Worm (Caenorhabditis elegans) whole organism, L1 larva: ENCODE measurements around the gene F47B10.3.
A peak's percentile ranks its signal among the peaks of the same experiment; 100 is the strongest.

Experiments
- C16A3.4 ChIP-seq: fragments of 150-350 bp; optimal IDR thresholded peaks from 2 replicates; lab custom pipeline; 2014; ENCODE audit warnings: missing biosample characterization, missing genetic modification characterization
- C34B4.2 ChIP-seq: sonication (generic microtip); optimal IDR thresholded peaks from 2 replicates; lab custom pipeline; 2017; ENCODE audit warnings: mild to moderate bottlenecking, missing genetic modification characterization, missing compliant biosample characterization
- Y116A8C.19 ChIP-seq: sonication (generic microtip); optimal IDR thresholded peaks from 2 replicates; lab custom pipeline; 2016; ENCODE audit warnings: missing compliant biosample characterization, missing genetic modification characterization, borderline replicate concordance
- aha-1 ChIP-seq: fragments of 150-350 bp; optimal IDR thresholded peaks from 2 replicates; lab custom pipeline; 2014; ENCODE audit warnings: missing biosample characterization, missing genetic modification characterization
- alr-1 ChIP-seq: fragments of 200-800 bp; sonication (Bioruptor generic); optimal IDR thresholded peaks from 2 replicates; lab custom pipeline; 2018; ENCODE audit warnings: borderline replicate concordance, mild to moderate bottlenecking, missing genetic modification characterization, missing compliant biosample characterization
- ama-1 ChIP-seq: fragments of 150-350 bp; optimal IDR thresholded peaks from 2 replicates; lab custom pipeline; 2014
- blmp-1 ChIP-seq: fragments of 150-350 bp; optimal IDR thresholded peaks from 2 replicates; lab custom pipeline; 2014; ENCODE audit warnings: missing biosample characterization, missing genetic modification characterization
- ceh-63 ChIP-seq: fragments of 200-800 bp; sonication (Bioruptor generic); optimal IDR thresholded peaks from 2 replicates; lab custom pipeline; 2018; ENCODE audit warnings: mild to moderate bottlenecking, missing genetic modification characterization, missing compliant biosample characterization
- ceh-8 ChIP-seq: fragments of 200-800 bp; sonication (Bioruptor generic); optimal IDR thresholded peaks from 2 replicates; lab custom pipeline; 2018; ENCODE audit warnings: mild to moderate bottlenecking, missing genetic modification characterization, moderate library complexity, missing compliant biosample characterization
- ceh-82 ChIP-seq, 3 experiments: fragments of 150-350 bp in 1 of 3; sonication (generic microtip) in 2 of 3; optimal IDR thresholded peaks; 2 replicates each; lab custom pipeline; 2014 to 2017; ENCODE audit warnings: missing biosample characterization in 3 of 3, missing genetic modification characterization in 3 of 3
- ceh-88 ChIP-seq: fragments of 200-800 bp; sonication (Bioruptor generic); IDR thresholded peaks from 2 replicates; pipeline ENCODE4 v1.3.6; 2022; ENCODE audit warnings: missing genetic modification characterization, missing compliant biosample characterization
- ceh-90 ChIP-seq: sonication (generic microtip); optimal IDR thresholded peaks from 2 replicates; lab custom pipeline; 2016; ENCODE audit warnings: missing genetic modification characterization, missing compliant biosample characterization
- dpl-1 ChIP-seq, 3 experiments: fragments of 150-350 bp in 2 of 3; sonication (generic microtip) in 1 of 3; optimal IDR thresholded peaks; 2 replicates each; lab custom pipeline; 2014 to 2017; ENCODE audit warnings: missing biosample characterization in 3 of 3, missing genetic modification characterization in 3 of 3, missing genetic modification reagents in 3 of 3
- dsc-1 ChIP-seq: sonication (generic microtip); optimal IDR thresholded peaks from 2 replicates; lab custom pipeline; 2016; ENCODE audit warnings: mild to moderate bottlenecking, missing genetic modification characterization, missing compliant biosample characterization
- elt-3 ChIP-seq, 6 experiments: fragments of 150-350 bp in 1 of 6; sonication (generic microtip); optimal IDR thresholded peaks; 2 replicates each; lab custom pipeline; 2017 to 2018; ENCODE audit warnings: missing biosample characterization in 6 of 6, missing genetic modification characterization in 6 of 6, inconsistent platforms in 1 of 6
- ets-5 ChIP-seq: fragments of 200-800 bp; sonication (Bioruptor generic); IDR thresholded peaks from 2 replicates; pipeline ENCODE4 v1.3.6; 2022; ENCODE audit warnings: missing genetic modification characterization, missing compliant biosample characterization
- fkh-10 ChIP-seq: sonication (generic microtip); optimal IDR thresholded peaks from 2 replicates; lab custom pipeline; 2017; ENCODE audit warnings: missing biosample characterization, missing genetic modification reagents, missing genetic modification characterization
- fkh-8 ChIP-seq: sonication (generic microtip); optimal IDR thresholded peaks from 2 replicates; lab custom pipeline; 2016; ENCODE audit warnings: mild to moderate bottlenecking, missing genetic modification characterization, missing compliant biosample characterization
- fos-1 ChIP-seq: fragments of 150-350 bp; optimal IDR thresholded peaks from 2 replicates; lab custom pipeline; 2014; ENCODE audit warnings: missing biosample characterization, missing genetic modification characterization
- hlh-17 ChIP-seq: fragments of 200-800 bp; sonication (Bioruptor generic); optimal IDR thresholded peaks from 2 replicates; lab custom pipeline; 2018; ENCODE audit warnings: missing genetic modification characterization, mild to moderate bottlenecking, missing compliant biosample characterization, moderate library complexity, borderline replicate concordance
- irx-1 ChIP-seq: sonication (generic microtip); optimal IDR thresholded peaks from 2 replicates; lab custom pipeline; 2016; ENCODE audit warnings: missing genetic modification characterization, missing compliant biosample characterization
- isw-1 ChIP-seq: fragments of 200-800 bp; sonication (Bioruptor generic); IDR thresholded peaks from 2 replicates; pipeline ENCODE4 v1.3.6; 2022; ENCODE audit warnings: missing genetic modification characterization, missing compliant biosample characterization
- lin-13 ChIP-seq: fragments of 150-350 bp; optimal IDR thresholded peaks from 2 replicates; lab custom pipeline; 2014; ENCODE audit warnings: missing biosample characterization, missing genetic modification reagents, missing genetic modification characterization
- lin-15B ChIP-seq: fragments of 150-350 bp; sonication (generic microtip); optimal IDR thresholded peaks from 3 replicates; lab custom pipeline; 2014; ENCODE audit warnings: missing biosample characterization, missing genetic modification characterization
- lin-35 ChIP-seq, 2 experiments: fragments of 150-350 bp; optimal IDR thresholded peaks; 2 replicates each; lab custom pipeline; 2014; ENCODE audit warnings: missing biosample characterization in 2 of 2, missing genetic modification characterization in 2 of 2, missing genetic modification reagents in 2 of 2
- lir-3 ChIP-seq: sonication (generic microtip); optimal IDR thresholded peaks from 2 replicates; lab custom pipeline; 2016; ENCODE audit warnings: mild to moderate bottlenecking, missing genetic modification characterization, moderate library complexity, missing compliant biosample characterization; ENCODE audit not compliant: poor library complexity
- mab-9 ChIP-seq: fragments of 200-800 bp; sonication (Bioruptor generic); IDR thresholded peaks from 2 replicates; pipeline ENCODE4 v1.3.6; 2022; ENCODE audit warnings: missing genetic modification reagents, missing genetic modification characterization, missing compliant biosample characterization
- mep-1 ChIP-seq: fragments of 150-350 bp; optimal IDR thresholded peaks from 2 replicates; lab custom pipeline; 2014; ENCODE audit warnings: missing biosample characterization, missing genetic modification characterization
- nhr-11 ChIP-seq: fragments of 150-350 bp; optimal IDR thresholded peaks from 2 replicates; lab custom pipeline; 2014; ENCODE audit warnings: missing biosample characterization, missing genetic modification characterization
- nhr-12 ChIP-seq: sonication (generic microtip); optimal IDR thresholded peaks from 2 replicates; lab custom pipeline; 2017; ENCODE audit warnings: missing biosample characterization, missing genetic modification characterization
- nhr-19 ChIP-seq: fragments of 200-800 bp; sonication (Bioruptor generic); conservative IDR thresholded peaks from 2 replicates; pipeline ENCODE4 v1.3.6; 2022; ENCODE audit warnings: missing genetic modification characterization, missing compliant biosample characterization
- nhr-20 ChIP-seq: sonication (generic microtip); optimal IDR thresholded peaks from 2 replicates; lab custom pipeline; 2016; ENCODE audit warnings: mild to moderate bottlenecking, missing genetic modification characterization, missing compliant biosample characterization
- nhr-237 ChIP-seq: fragments of 150-350 bp; optimal IDR thresholded peaks from 2 replicates; lab custom pipeline; 2014; ENCODE audit warnings: missing biosample characterization, missing genetic modification characterization
- nhr-47 ChIP-seq: sonication (generic microtip); optimal IDR thresholded peaks from 2 replicates; lab custom pipeline; 2016; ENCODE audit warnings: mild to moderate bottlenecking, missing genetic modification characterization, moderate library complexity, missing compliant biosample characterization
- nhr-71 ChIP-seq: sonication (generic microtip); optimal IDR thresholded peaks from 2 replicates; lab custom pipeline; 2016; ENCODE audit warnings: mild to moderate bottlenecking, missing genetic modification characterization, moderate library complexity, missing compliant biosample characterization
- nhr-76 ChIP-seq: sonication (generic microtip); optimal IDR thresholded peaks from 2 replicates; lab custom pipeline; 2017; ENCODE audit warnings: missing biosample characterization, missing genetic modification characterization
- nhr-77 ChIP-seq: fragments of 150-350 bp; optimal IDR thresholded peaks from 2 replicates; lab custom pipeline; 2014; ENCODE audit warnings: missing biosample characterization, missing genetic modification characterization
- nhr-85 ChIP-seq: sonication (generic microtip); peaks from one replicate; lab custom pipeline; 2016; ENCODE audit warnings: missing genetic modification characterization, inconsistent platforms, missing compliant biosample characterization
- nhr-90 ChIP-seq: sonication (generic microtip); optimal IDR thresholded peaks from 2 replicates; lab custom pipeline; 2016; ENCODE audit warnings: mild to moderate bottlenecking, missing genetic modification characterization, missing compliant biosample characterization; ENCODE audit not compliant: poor library complexity
- pag-3 ChIP-seq: sonication (generic microtip); optimal IDR thresholded peaks from 2 replicates; lab custom pipeline; 2017; ENCODE audit warnings: missing genetic modification characterization, mild to moderate bottlenecking, missing compliant biosample characterization, antibody characterized with exemption, borderline replicate concordance; ENCODE audit not compliant: insufficient read depth
- pax-3 ChIP-seq: fragments of 200-800 bp; sonication (Bioruptor generic); optimal IDR thresholded peaks from 2 replicates; lab custom pipeline; 2018; ENCODE audit warnings: mild to moderate bottlenecking, missing genetic modification characterization, moderate library complexity, missing compliant biosample characterization
- skn-1 ChIP-seq: fragments of 150-350 bp; optimal IDR thresholded peaks from 2 replicates; lab custom pipeline; 2014; ENCODE audit warnings: missing biosample characterization, missing genetic modification characterization
- sox-4 ChIP-seq: sonication (generic microtip); optimal IDR thresholded peaks from 2 replicates; lab custom pipeline; 2016; ENCODE audit warnings: missing genetic modification characterization, missing compliant biosample characterization
- sptf-1 ChIP-seq: fragments of 150-350 bp; optimal IDR thresholded peaks from 2 replicates; lab custom pipeline; 2014; ENCODE audit warnings: missing biosample characterization, missing genetic modification characterization
- swsn-7 ChIP-seq: sonication (generic microtip); optimal IDR thresholded peaks from 2 replicates; lab custom pipeline; 2016; ENCODE audit warnings: missing genetic modification characterization, missing compliant biosample characterization
- tlp-1 ChIP-seq: fragments of 150-350 bp; optimal IDR thresholded peaks from 2 replicates; lab custom pipeline; 2014; ENCODE audit warnings: missing biosample characterization, missing genetic modification characterization
- unc-130 ChIP-seq: fragments of 150-350 bp; optimal IDR thresholded peaks from 2 replicates; lab custom pipeline; 2017; ENCODE audit warnings: missing biosample characterization, missing genetic modification characterization, inconsistent platforms
- unc-62 ChIP-seq: fragments of 150-350 bp; optimal IDR thresholded peaks from 2 replicates; lab custom pipeline; 2014; ENCODE audit warnings: missing biosample characterization, missing genetic modification reagents, missing genetic modification characterization
- unc-86 ChIP-seq: sonication (generic microtip); optimal IDR thresholded peaks from 2 replicates; lab custom pipeline; 2016; ENCODE audit warnings: missing genetic modification characterization, missing compliant biosample characterization
- vab-15 ChIP-seq: sonication (generic microtip); optimal IDR thresholded peaks from 2 replicates; lab custom pipeline; 2017; ENCODE audit warnings: missing genotype, mild to moderate bottlenecking, missing genetic modification characterization, missing compliant biosample characterization
- zag-1 ChIP-seq: fragments of 150-350 bp; optimal IDR thresholded peaks from 2 replicates; lab custom pipeline; 2014; ENCODE audit warnings: missing biosample characterization, missing genetic modification characterization
- ztf-11 ChIP-seq, 2 experiments: sonication (generic microtip); optimal IDR thresholded peaks; 2 replicates each; lab custom pipeline; 2016 to 2017; ENCODE audit warnings: missing genetic modification characterization in 2 of 2, missing biosample characterization in 1 of 2, missing compliant biosample characterization in 1 of 2

Gene F47B10.3

DNA sequence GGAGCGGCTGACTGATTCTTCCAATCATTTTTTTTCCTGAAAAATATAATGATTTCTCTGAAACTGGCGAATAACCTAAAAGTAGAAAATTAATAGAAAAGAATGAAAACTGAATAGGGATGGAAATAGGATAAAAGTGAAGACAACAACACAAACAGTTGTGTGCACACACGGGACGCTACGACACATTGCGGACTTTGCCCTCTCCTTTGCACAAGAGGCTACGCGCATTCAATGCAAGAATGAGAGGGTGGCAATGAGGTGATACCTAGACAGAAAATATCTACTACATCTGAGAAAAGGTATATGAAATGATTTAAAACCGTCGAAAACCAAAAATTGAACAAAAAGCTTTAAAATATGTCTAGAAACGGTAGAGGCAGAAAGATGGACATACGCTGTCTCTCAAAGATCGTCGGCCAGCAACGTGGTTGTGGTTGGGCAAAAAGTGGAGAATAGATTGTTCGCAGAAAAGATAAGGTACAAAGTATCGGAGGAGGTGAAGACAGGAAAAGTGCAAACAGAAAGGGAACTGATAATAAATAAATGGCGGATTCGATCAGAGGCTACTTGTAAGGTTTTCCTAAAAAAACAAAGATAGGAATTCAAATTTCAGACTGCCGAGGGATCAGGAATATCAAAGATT lies 8.2 kb downstream of the F47B10.3 start, which contains the start of gene suca-1 (continued):
- TF ChIP-seq tlp-1 (tag; lab: Kevin White, UChicago): no peak
- no peak for TF ChIP-seq unc-86 (tag; lab: Kevin White, UChicago)
- TF ChIP-seq lin-15B (tag; lab: Kevin White, UChicago): no peak
- TF ChIP-seq skn-1 (tag; lab: Kevin White, UChicago): no peak
- TF ChIP-seq ets-5 (GFP tag; lab: Robert Waterston, UW): no peak
- no peak for TF ChIP-seq hlh-17 (GFP tag; lab: Kevin White, UChicago)
- TF ChIP-seq fkh-8 (tag; lab: Kevin White, UChicago): peak; percentile 59
- TF ChIP-seq elt-3 (tag; optimal IDR thresholded peaks at IDR 0.05; lab: Kevin White, UChicago): no peak
- TF ChIP-seq blmp-1 (tag; lab: Kevin White, UChicago): peak; percentile 83
- TF ChIP-seq nhr-20 (tag; lab: Kevin White, UChicago): peak; percentile 61
- TF ChIP-seq ceh-63 (GFP tag; lab: Kevin White, UChicago): no peak
- 0 out of 2 replicates have a peak, but pooled peaks have one; percentile 6 for TF ChIP-seq isw-1
- TF ChIP-seq nhr-77 (tag; lab: Kevin White, UChicago): no peak
- peak; percentile 40 to 54 for TF ChIP-seq lin-35 (GFP tag; optimal IDR thresholded peaks at IDR 0.05; lab: Kevin White, UChicago)
- no peak for TF ChIP-seq fos-1 (tag; lab: Kevin White, UChicago)
- no peak for TF ChIP-seq nhr-85 (tag; lab: Kevin White, UChicago)
- peak; percentile 51 for TF ChIP-seq vab-15 (tag; lab: Kevin White, UChicago)
- no peak for TF ChIP-seq irx-1 (tag; lab: Kevin White, UChicago)
- TF ChIP-seq nhr-19 (GFP tag; lab: Robert Waterston, UW): peak; percentile 35
- no peak for TF ChIP-seq ztf-11 (tag; optimal IDR thresholded peaks at IDR 0.05; lab: Kevin White, UChicago)
- peak; percentile 7 for TF ChIP-seq C16A3.4 (tag; lab: Kevin White, UChicago)
- TF ChIP-seq ama-1 (lab: Kevin White, UChicago): no peak
- no peak for TF ChIP-seq nhr-76 (tag; lab: Kevin White, UChicago)
- no peak for TF ChIP-seq nhr-12 (tag; lab: Kevin White, UChicago)
- TF ChIP-seq nhr-237 (tag; lab: Kevin White, UChicago): no peak
- TF ChIP-seq lir-3 (tag; lab: Kevin White, UChicago): no peak
- peak; percentile 3 for TF ChIP-seq dsc-1 (tag; lab: Kevin White, UChicago)
- no peak for TF ChIP-seq nhr-11
- TF ChIP-seq ceh-88 (GFP tag; lab: Robert Waterston, UW): no peak
- no peak for TF ChIP-seq zag-1 (tag; lab: Kevin White, UChicago)
- peak; percentile 44 for TF ChIP-seq nhr-47 (tag; lab: Kevin White, UChicago)
- TF ChIP-seq nhr-71 (tag; lab: Kevin White, UChicago): peak; percentile 51
- TF ChIP-seq mab-9: no peak
- TF ChIP-seq dpl-1 (GFP tag; optimal IDR thresholded peaks at IDR 0.05; lab: Kevin White, UChicago): peak in 2 of 3 experiments; percentile 17 to 35
- TF ChIP-seq lin-13 (GFP tag; lab: Kevin White, UChicago): peak; percentile 7
- no peak for TF ChIP-seq pag-3
- no peak for TF ChIP-seq sox-4
- TF ChIP-seq Y116A8C.19: no peak
- peak in 1 of 3 experiments; percentile 62 for TF ChIP-seq ceh-82 (tag; optimal IDR thresholded peaks at IDR 0.05; lab: Kevin White, UChicago)
- no peak for TF ChIP-seq sptf-1 (tag; lab: Kevin White, UChicago)
- TF ChIP-seq aha-1: no peak
- no peak for TF ChIP-seq alr-1 (tag; lab: Kevin White, UChicago)
- no peak for TF ChIP-seq unc-130 (tag; lab: Kevin White, UChicago)
- no peak for TF ChIP-seq ceh-8 (GFP tag; lab: Kevin White, UChicago)
- no peak for TF ChIP-seq ceh-90 (tag; lab: Kevin White, UChicago)
- TF ChIP-seq fkh-10: no peak
- peak; percentile 57 for TF ChIP-seq swsn-7 (tag; lab: Kevin White, UChicago)
- peak; percentile 72 for TF ChIP-seq mep-1 (tag; lab: Kevin White, UChicago)
- TF ChIP-seq nhr-90 (tag; lab: Kevin White, UChicago): peak; percentile 38
- no peak for TF ChIP-seq unc-62 (GFP tag; lab: Kevin White, UChicago)
- TF ChIP-seq C34B4.2 (tag; lab: Kevin White, UChicago): no peak
- TF ChIP-seq pax-3 (tag; lab: Kevin White, UChicago): no peak
